Worm (Caenorhabditis elegans) whole organism, L3 larva: ENCODE data around the gene srg-29.

Source experiments
- ZK546.5 ChIP-seq: sonication (generic microtip); optimal IDR thresholded peaks from 2 replicates; lab custom pipeline; 2017; ENCODE audit warnings: missing biosample characterization, missing genetic modification characterization
- ama-1 ChIP-seq: fragments of 150-350 bp; optimal IDR thresholded peaks from 2 replicates; lab custom pipeline; 2018
- ceh-16 ChIP-seq: sonication (generic microtip); optimal IDR thresholded peaks from 2 replicates; lab custom pipeline; 2017; ENCODE audit warnings: missing biosample characterization, missing genetic modification characterization
- ceh-28 ChIP-seq: fragments of 150-350 bp; optimal IDR thresholded peaks from 2 replicates; lab custom pipeline; 2014; ENCODE audit warnings: missing biosample characterization, missing genetic modification reagents, missing genetic modification characterization
- daf-12 ChIP-seq: fragments of 150-350 bp; optimal IDR thresholded peaks from 2 replicates; lab custom pipeline; 2014; ENCODE audit warnings: missing biosample characterization, missing genetic modification reagents, missing genetic modification characterization
- egl-5 ChIP-seq: fragments of 150-350 bp; optimal IDR thresholded peaks from 2 replicates; lab custom pipeline; 2017; ENCODE audit warnings: missing biosample characterization, missing genetic modification reagents, missing genetic modification characterization, inconsistent platforms
- elt-2 ChIP-seq: sonication (generic microtip); optimal IDR thresholded peaks from 2 replicates; lab custom pipeline; 2016; ENCODE audit warnings: missing genetic modification reagents, mild to moderate bottlenecking, missing genetic modification characterization, missing compliant biosample characterization
- fkh-10 ChIP-seq: sonication (generic microtip); optimal IDR thresholded peaks from 2 replicates; lab custom pipeline; 2017; ENCODE audit warnings: missing biosample characterization, missing genetic modification reagents, missing genetic modification characterization
- fkh-2 ChIP-seq: fragments of 150-350 bp; optimal IDR thresholded peaks from 2 replicates; lab custom pipeline; 2014; ENCODE audit warnings: missing biosample characterization, missing genetic modification reagents, missing genetic modification characterization
- hmg-11 ChIP-seq: sonication (generic microtip); optimal IDR thresholded peaks from 2 replicates; lab custom pipeline; 2016; ENCODE audit warnings: missing genetic modification characterization, missing compliant biosample characterization
- lin-15B ChIP-seq: fragments of 150-350 bp; optimal IDR thresholded peaks from 2 replicates; lab custom pipeline; 2014; ENCODE audit warnings: missing biosample characterization, missing genetic modification characterization
- lin-39 ChIP-seq: fragments of 150-350 bp; optimal IDR thresholded peaks from 2 replicates; lab custom pipeline; 2018; ENCODE audit warnings: missing biosample characterization, missing genetic modification reagents, missing genetic modification characterization
- mdl-1 ChIP-seq: fragments of 150-350 bp; optimal IDR thresholded peaks from 2 replicates; lab custom pipeline; 2014; ENCODE audit warnings: missing biosample characterization, missing genetic modification characterization
- mml-1 ChIP-seq: fragments of 150-350 bp; sonication (generic microtip); optimal IDR thresholded peaks from 3 replicates; lab custom pipeline; 2014; ENCODE audit warnings: missing biosample characterization, missing genetic modification characterization
- nhr-11 ChIP-seq: fragments of 150-350 bp; optimal IDR thresholded peaks from 2 replicates; lab custom pipeline; 2014; ENCODE audit warnings: missing biosample characterization, missing genetic modification characterization
- nhr-23 ChIP-seq: fragments of 150-350 bp; optimal IDR thresholded peaks from 2 replicates; lab custom pipeline; 2014; ENCODE audit warnings: missing biosample characterization, missing genetic modification reagents, missing genetic modification characterization
- nhr-237 ChIP-seq: fragments of 150-350 bp; optimal IDR thresholded peaks from 2 replicates; lab custom pipeline; 2014; ENCODE audit warnings: missing biosample characterization, missing genetic modification characterization
- nhr-25 ChIP-seq: sonication (generic microtip); optimal IDR thresholded peaks from 2 replicates; lab custom pipeline; 2017; ENCODE audit warnings: missing biosample characterization, missing genetic modification characterization
- nhr-28 ChIP-seq: fragments of 150-350 bp; optimal IDR thresholded peaks from 2 replicates; lab custom pipeline; 2014; ENCODE audit warnings: missing biosample characterization, missing genetic modification characterization
- nhr-43 ChIP-seq: sonication (generic microtip); optimal IDR thresholded peaks from 2 replicates; lab custom pipeline; 2016; ENCODE audit warnings: mild to moderate bottlenecking, missing genetic modification characterization, missing compliant biosample characterization; ENCODE audit not compliant: poor library complexity, severe bottlenecking
- nhr-67 ChIP-seq: fragments of 150-350 bp; optimal IDR thresholded peaks from 2 replicates; lab custom pipeline; 2014; ENCODE audit warnings: missing biosample characterization, missing genetic modification characterization
- nhr-76 ChIP-seq: fragments of 150-350 bp; sonication (generic microtip); optimal IDR thresholded peaks from 5 replicates; lab custom pipeline; 2014; ENCODE audit warnings: missing biosample characterization, missing genetic modification characterization
- nhr-77 ChIP-seq: fragments of 150-350 bp; optimal IDR thresholded peaks from 2 replicates; lab custom pipeline; 2014; ENCODE audit warnings: missing biosample characterization, missing genetic modification characterization
- pha-4 ChIP-seq: fragments of 150-350 bp; optimal IDR thresholded peaks from 2 replicates; lab custom pipeline; 2014; ENCODE audit warnings: missing biosample characterization, missing genetic modification reagents, missing genetic modification characterization
- pqm-1 ChIP-seq: fragments of 150-350 bp; optimal IDR thresholded peaks from 2 replicates; lab custom pipeline; 2017; ENCODE audit warnings: missing biosample characterization, missing genetic modification characterization, inconsistent platforms
- sea-2 ChIP-seq: fragments of 150-350 bp; sonication (generic microtip); optimal IDR thresholded peaks from 4 replicates; lab custom pipeline; 2014; ENCODE audit warnings: missing biosample characterization, missing genetic modification reagents, missing genetic modification characterization
- skn-1 ChIP-seq: fragments of 150-350 bp; optimal IDR thresholded peaks from 2 replicates; lab custom pipeline; 2014; ENCODE audit warnings: missing biosample characterization, missing genetic modification characterization
- snpc-4 ChIP-seq: fragments of 150-350 bp; optimal IDR thresholded peaks from 2 replicates; lab custom pipeline; 2014; ENCODE audit warnings: missing biosample characterization, missing genetic modification characterization
- tbx-2 ChIP-seq: sonication (generic microtip); optimal IDR thresholded peaks from 2 replicates; lab custom pipeline; 2016; ENCODE audit warnings: mild to moderate bottlenecking, missing genetic modification characterization, missing compliant biosample characterization
- unc-62 ChIP-seq: fragments of 150-350 bp; sonication (generic microtip); optimal IDR thresholded peaks from 4 replicates; lab custom pipeline; 2014; ENCODE audit warnings: missing biosample characterization, missing genetic modification reagents, missing genetic modification characterization
- zag-1 ChIP-seq: fragments of 150-350 bp; optimal IDR thresholded peaks from 2 replicates; lab custom pipeline; 2014; ENCODE audit warnings: missing biosample characterization, missing genetic modification characterization
- ztf-11 ChIP-seq: fragments of 150-350 bp; optimal IDR thresholded peaks from 2 replicates; lab custom pipeline; 2014; ENCODE audit warnings: missing biosample characterization, missing genetic modification characterization

Gene srg-29

ce11 chrV:5329677-5330266, 7.2 kb upstream of the srg-29 start (continued):
- TF ChIP-seq pqm-1 (tag; lab: Kevin White, UChicago) (peak; percentile 41), ceh-28 (tag; lab: Kevin White, UChicago) (no peak), sea-2 (GFP tag; lab: Kevin White, UChicago) (no peak), nhr-23 (peak; percentile 9), nhr-28 (tag; lab: Kevin White, UChicago) (no peak), lin-39 (tag; lab: Kevin White, UChicago) (peak; percentile 38), zag-1 (tag; lab: Kevin White, UChicago) (no peak), nhr-43 (tag; lab: Kevin White, UChicago) (no peak), hmg-11 (tag; lab: Kevin White, UChicago) (peak; percentile 33), nhr-77 (tag; lab: Kevin White, UChicago) (no peak), nhr-76 (no peak), mml-1 (no peak), ama-1 (lab: Kevin White, UChicago) (no peak), ZK546.5 (tag; lab: Kevin White, UChicago) (no peak), lin-15B (tag; lab: Kevin White, UChicago) (peak; percentile 23)
- TF ChIP-seq, all 47 proteins: peak for 13

- TF ChIP-seq sea-2 (GFP tag; lab: Kevin White, UChicago) (no peak), nhr-11 (tag; lab: Kevin White, UChicago) (no peak), nhr-43 (tag; lab: Kevin White, UChicago) (no peak), hmg-11 (tag; lab: Kevin White, UChicago) (no peak), ceh-16 (tag; lab: Kevin White, UChicago) (no peak), fkh-2 (tag; lab: Kevin White, UChicago) (no peak), elt-2 (tag; lab: Kevin White, UChicago) (no peak), pha-4 (tag; lab: Kevin White, UChicago) (no peak), fkh-10 (no peak), nhr-25 (no peak), nhr-67 (tag; lab: Kevin White, UChicago) (no peak), nhr-237 (tag; lab: Kevin White, UChicago) (no peak), nhr-28 (tag; lab: Kevin White, UChicago) (no peak), nhr-77 (tag; lab: Kevin White, UChicago) (no peak), lin-39 (tag; lab: Kevin White, UChicago) (no peak), mdl-1 (tag; lab: Kevin White, UChicago) (no peak), ztf-11 (tag; lab: Kevin White, UChicago) (no peak), ZK546.5 (tag; lab: Kevin White, UChicago) (no peak)
Observed at ce11 chrV:5330967-5331366, 6.0 kb upstream of the srg-29 start, which contains the start of gene srg-26. srg-26 (plus strand) TSS chrV:5331267.

- no peak for TF ChIP-seq ama-1 (lab: Kevin White, UChicago)
- TF ChIP-seq egl-5: no peak
- TF ChIP-seq nhr-43 (tag; lab: Kevin White, UChicago): no peak
- no peak for TF ChIP-seq mml-1
- no peak for TF ChIP-seq lin-39 (tag; lab: Kevin White, UChicago)
- TF ChIP-seq skn-1 (tag; lab: Kevin White, UChicago): no peak
- no peak for TF ChIP-seq ztf-11 (tag; lab: Kevin White, UChicago)
- no peak for TF ChIP-seq lin-15B (tag; lab: Kevin White, UChicago)
- no peak for TF ChIP-seq unc-62
- no peak for TF ChIP-seq snpc-4
- no peak for TF ChIP-seq nhr-76
- TF ChIP-seq daf-12 (tag; lab: Kevin White, UChicago): no peak
- no peak for TF ChIP-seq tbx-2 (tag; lab: Kevin White, UChicago)
- TF ChIP-seq hmg-11 (tag; lab: Kevin White, UChicago): no peak
- TF ChIP-seq fkh-10: no peak
- TF ChIP-seq, all 47 proteins: peak for 0
Observed at ce11 chrV:5334588-5334987, 2.4 kb upstream of the srg-29 start, which contains the start of gene srg-28. srg-28 (plus strand) TSS chrV:5334888.

- TF ChIP-seq ceh-16 (tag; lab: Kevin White, UChicago) (no peak), ztf-11 (tag; lab: Kevin White, UChicago) (no peak)
Observed at ce11 chrV:5339497-5339896, 2.5 kb downstream of the srg-29 start, which contains the start of gene srg-27. srg-27 (plus strand) TSS chrV:5339797.

ce11 chrV:5345419-5345818, 8.4 kb downstream of the srg-29 start, which contains the start of gene srg-25:
srg-25 (minus strand) TSS chrV:5345519.
- TF ChIP-seq ceh-28 (tag; lab: Kevin White, UChicago): no peak
- TF ChIP-seq unc-62: no peak
